ENCODE assay signal across 1 fruit fly cellular context in genomic region chr3L:6071454-6072189, dm6.
TF ChIP-seq lines count a peak whose summit lies in the region.

Gene CG6602 (plus strand): TSS chr3L:6072139.

TF ChIP-seq in whole organism, embryonic, 481 proteins besides CTCF, POLR2A, EP300 and RAD21 (continued from another document and continues in another):
- TF ChIP-seq lab (GFP tag; optimal IDR thresholded peaks at IDR 0.05; lab: Kevin White, UChicago) (peak; percentile 92), jumu (GFP tag; optimal IDR thresholded peaks at IDR 0.05; lab: Kevin White, UChicago) (no peak), NC2α (GFP tag; optimal IDR thresholded peaks at IDR 0.05; lab: Kevin White, UChicago) (no peak), CG14860 (GFP tag; IDR thresholded peaks at IDR 0.05; lab: Robert Waterston, UW; ENCODE audit: partially characterized antibody) (no peak), sna (GFP tag; IDR thresholded peaks at IDR 0.05; lab: Robert Waterston, UW; ENCODE audit: partially characterized antibody) (no peak), CG1602 (GFP tag; optimal IDR thresholded peaks at IDR 0.05; lab: Kevin White, UChicago) (peak; percentile 38), Hmr (GFP tag; optimal IDR thresholded peaks at IDR 0.05; lab: Kevin White, UChicago) (peak; percentile 82), disco-r (GFP tag; optimal IDR thresholded peaks at IDR 0.05; lab: Kevin White, UChicago) (peak; percentile 40), lmd (GFP tag; IDR thresholded peaks at IDR 0.05; lab: Robert Waterston, UW) (no peak; the same call in 1 of the 2 replicates), hth (optimal IDR thresholded peaks at IDR 0.05; lab: Kevin White, UChicago) (no peak), CG8765 (GFP tag; IDR thresholded peaks at IDR 0.05; lab: Robert Waterston, UW) (no peak), shn (GFP tag; optimal IDR thresholded peaks at IDR 0.05; lab: Kevin White, UChicago) (peak; percentile 37), zen (tag; optimal IDR thresholded peaks at IDR 0.05; lab: Kevin White, UChicago) (peak; percentile 71), pho (GFP tag; optimal IDR thresholded peaks at IDR 0.05; lab: Kevin White, UChicago) (no peak), Med (GFP tag; lab: Kevin White, UChicago) (peak; percentile 92), HmgZ (tag; optimal IDR thresholded peaks at IDR 0.05; lab: Kevin White, UChicago) (peak; percentile 37), CG3407 (GFP tag; optimal IDR thresholded peaks at IDR 0.05; lab: Kevin White, UChicago) (peak; percentile 41), Tbp (GFP tag; optimal IDR thresholded peaks at IDR 0.05; lab: Kevin White, UChicago) (no peak), sr (GFP tag; IDR thresholded peaks at IDR 0.05; lab: Robert Waterston, UW) (peak; percentile 77), dmrt11E (tag; optimal IDR thresholded peaks at IDR 0.05; lab: Kevin White, UChicago) (peak; percentile 39), slp2 (GFP tag; optimal IDR thresholded peaks at IDR 0.05; lab: Kevin White, UChicago) (peak; percentile 53), MESR4 (GFP tag; optimal IDR thresholded peaks at IDR 0.05; lab: Kevin White, UChicago) (no peak), dati (GFP tag; IDR thresholded peaks at IDR 0.05; lab: Robert Waterston, UW) (peak; percentile 71), sob (GFP tag; IDR thresholded peaks at IDR 0.05; lab: Robert Waterston, UW) (peak; percentile 80), p53 (GFP tag; optimal IDR thresholded peaks at IDR 0.05; lab: Kevin White, UChicago) (peak; percentile 34), crc (GFP tag; optimal IDR thresholded peaks at IDR 0.05; lab: Kevin White, UChicago) (peak; percentile 25), Hey (tag; optimal IDR thresholded peaks at IDR 0.05; lab: Kevin White, UChicago) (no peak), CG17568 (GFP tag; optimal IDR thresholded peaks at IDR 0.05; lab: Kevin White, UChicago) (no peak), Stat92E (GFP tag; optimal IDR thresholded peaks at IDR 0.05; lab: Kevin White, UChicago) (no peak), Sox102F (GFP tag; optimal IDR thresholded peaks at IDR 0.05; lab: Kevin White, UChicago) (peak; percentile 0), dysf (GFP tag; IDR thresholded peaks at IDR 0.05; lab: Robert Waterston, UW) (peak; percentile 76; the same call in 2 of the 3 replicates), row (GFP tag; IDR thresholded peaks at IDR 0.05; lab: Robert Waterston, UW) (0 out of 3 replicates have a peak, but pooled peaks have one; percentile 18), CG43689 (GFP tag; IDR thresholded peaks at IDR 0.05; lab: Robert Waterston, UW) (peak; percentile 5; the same call in 1 of the 2 replicates), MBD-R2 (GFP tag; IDR thresholded peaks at IDR 0.05; lab: Robert Waterston, UW) (peak; percentile 43; the same call in 1 of the 2 replicates), CG4730 (GFP tag; IDR thresholded peaks at IDR 0.05; lab: Robert Waterston, UW) (peak; percentile 45), Scr (GFP tag; IDR thresholded peaks at IDR 0.05; lab: Robert Waterston, UW; ENCODE audit: partially characterized antibody) (no peak), CG7271 (tag; optimal IDR thresholded peaks at IDR 0.05; lab: Kevin White, UChicago) (peak; percentile 90), CG12769 (tag; optimal IDR thresholded peaks at IDR 0.05; lab: Kevin White, UChicago) (no peak), lbe (GFP tag; optimal IDR thresholded peaks at IDR 0.05; lab: Kevin White, UChicago) (peak; percentile 38), CG9932 (GFP tag; IDR thresholded peaks at IDR 0.05; lab: Robert Waterston, UW) (peak; percentile 58), Doc2 (GFP tag; IDR thresholded peaks at IDR 0.05; lab: Robert Waterston, UW) (no peak), Dip3 (GFP tag; optimal IDR thresholded peaks at IDR 0.05; lab: Kevin White, UChicago) (peak; percentile 50), HHEX (GFP tag; optimal IDR thresholded peaks at IDR 0.05; lab: Kevin White, UChicago) (peak; percentile 85), Bdp1 (GFP tag; optimal IDR thresholded peaks at IDR 0.05; lab: Kevin White, UChicago) (no peak), CG9727 (GFP tag; optimal IDR thresholded peaks at IDR 0.05; lab: Kevin White, UChicago) (peak; percentile 54), fd3F (GFP tag; optimal IDR thresholded peaks at IDR 0.05; lab: Kevin White, UChicago) (peak; percentile 55), Mrtf (GFP tag; IDR thresholded peaks at IDR 0.05; lab: Robert Waterston, UW) (peak; percentile 72; the same call in 2 of the 3 replicates), ftz-f1 (GFP tag; optimal IDR thresholded peaks at IDR 0.05; lab: Kevin White, UChicago) (no peak), CG11398 (GFP tag; optimal IDR thresholded peaks at IDR 0.05; lab: Kevin White, UChicago) (no peak), Kr (GFP tag; optimal IDR thresholded peaks at IDR 0.05; lab: Kevin White, UChicago) (no peak), Abd-B (GFP tag; optimal IDR thresholded peaks at IDR 0.05; lab: Kevin White, UChicago) (peak; percentile 18), aop (GFP tag; IDR thresholded peaks at IDR 0.05; lab: Robert Waterston, UW) (no peak), Optix (GFP tag; IDR thresholded peaks at IDR 0.05; lab: Robert Waterston, UW) (peak; percentile 5; the same call in 1 of the 3 replicates), Nf-YC (tag; optimal IDR thresholded peaks at IDR 0.05; lab: Kevin White, UChicago) (no peak), CG17829 (tag; optimal IDR thresholded peaks at IDR 0.05; lab: Kevin White, UChicago) (peak; percentile 39), CG15601 (tag; optimal IDR thresholded peaks at IDR 0.05; lab: Kevin White, UChicago) (peak; percentile 29), pan (optimal IDR thresholded peaks at IDR 0.05; lab: Kevin White, UChicago) (no peak), pan (GFP tag; optimal IDR thresholded peaks at IDR 0.05 in 1 of 2, IDR thresholded peaks at IDR 0.05 in 1 of 2) (peak in 1 of 2 experiments; percentile 88), exex (tag; optimal IDR thresholded peaks at IDR 0.05; lab: Kevin White, UChicago) (peak; percentile 42), CG13287 (GFP tag; IDR thresholded peaks at IDR 0.05; lab: Robert Waterston, UW; ENCODE audit: partially characterized antibody) (no peak), hbn (GFP tag; IDR thresholded peaks at IDR 0.05; lab: Robert Waterston, UW; ENCODE audit: partially characterized antibody) (no peak), CG7839 (tag; optimal IDR thresholded peaks at IDR 0.05; lab: Kevin White, UChicago) (peak; percentile 73), Adf1 (GFP tag; IDR thresholded peaks at IDR 0.05; lab: Robert Waterston, UW) (no peak), ewg (GFP tag; optimal IDR thresholded peaks at IDR 0.05; lab: Kevin White, UChicago) (peak; percentile 55), CG9797 (GFP tag; optimal IDR thresholded peaks at IDR 0.05; lab: Kevin White, UChicago) (no peak), ci (GFP tag; IDR thresholded peaks at IDR 0.05; lab: Robert Waterston, UW) (peak; percentile 94), Doc3 (GFP tag; IDR thresholded peaks at IDR 0.05; lab: Robert Waterston, UW; ENCODE audit: partially characterized antibody) (no peak), CG6254 (GFP tag; optimal IDR thresholded peaks at IDR 0.05; lab: Kevin White, UChicago) (peak; percentile 44), onecut (GFP tag; IDR thresholded peaks at IDR 0.05; lab: Robert Waterston, UW) (peak; percentile 66), Elba2 (GFP tag; optimal IDR thresholded peaks at IDR 0.05; lab: Kevin White, UChicago) (no peak), fru (optimal IDR thresholded peaks at IDR 0.05; lab: Kevin White, UChicago) (no peak), CG11723 (GFP tag; optimal IDR thresholded peaks at IDR 0.05; lab: Kevin White, UChicago) (peak; percentile 42), org-1 (GFP tag; optimal IDR thresholded peaks at IDR 0.05; lab: Kevin White, UChicago) (peak; percentile 14), CG5180 (GFP tag; optimal IDR thresholded peaks at IDR 0.05; lab: Kevin White, UChicago) (peak; percentile 6), CG10431 (GFP tag; optimal IDR thresholded peaks at IDR 0.05; lab: Kevin White, UChicago) (no peak), Pdp1 (GFP tag; optimal IDR thresholded peaks at IDR 0.05; lab: Kevin White, UChicago) (peak; percentile 33 to 41), ap (GFP tag; IDR thresholded peaks at IDR 0.05; lab: Robert Waterston, UW) (peak; percentile 43), Side (GFP tag; optimal IDR thresholded peaks at IDR 0.05; lab: Kevin White, UChicago) (peak; percentile 45), CG2712 (tag; optimal IDR thresholded peaks at IDR 0.05; lab: Kevin White, UChicago) (no peak), CG11247 (GFP tag; IDR thresholded peaks at IDR 0.05; lab: Robert Waterston, UW) (peak; percentile 71), Dref (GFP tag; IDR thresholded peaks at IDR 0.05; lab: Robert Waterston, UW) (no peak), D19B (GFP tag; optimal IDR thresholded peaks at IDR 0.05; lab: Kevin White, UChicago) (peak; percentile 69), CG11504 (tag; optimal IDR thresholded peaks at IDR 0.05; lab: Kevin White, UChicago) (peak; percentile 76), odd (GFP tag; optimal IDR thresholded peaks at IDR 0.05; lab: Kevin White, UChicago) (peak; percentile 45), Ptx1 (GFP tag; IDR thresholded peaks at IDR 0.05; lab: Robert Waterston, UW) (peak; percentile 81), CG33213 (GFP tag; optimal IDR thresholded peaks at IDR 0.05; lab: Kevin White, UChicago) (peak; percentile 64), CG9215 (GFP tag; IDR thresholded peaks at IDR 0.05; lab: Robert Waterston, UW) (0 out of 2 replicates have a peak, but pooled peaks have one; percentile 25), Ravus (GFP tag; IDR thresholded peaks at IDR 0.05; lab: Robert Waterston, UW) (peak; percentile 18; the same call in 1 of the 2 replicates), pfk (GFP tag; optimal IDR thresholded peaks at IDR 0.05; lab: Kevin White, UChicago) (peak; percentile 44), CG2129 (GFP tag; IDR thresholded peaks at IDR 0.05; lab: Robert Waterston, UW; ENCODE audit: partially characterized antibody) (no peak), caup (GFP tag; optimal IDR thresholded peaks at IDR 0.05; lab: Kevin White, UChicago; ENCODE audit: severe bottlenecking) (peak; percentile 89), sim (GFP tag; IDR thresholded peaks at IDR 0.05; lab: Robert Waterston, UW) (no peak), ttk (GFP tag; IDR thresholded peaks at IDR 0.05; lab: Robert Waterston, UW) (peak; percentile 76), tap (tag; optimal IDR thresholded peaks at IDR 0.05; lab: Kevin White, UChicago) (peak; percentile 14), NC2β (GFP tag; optimal IDR thresholded peaks at IDR 0.05; lab: Kevin White, UChicago) (peak; percentile 53), stwl (tag; optimal IDR thresholded peaks at IDR 0.05; lab: Kevin White, UChicago) (peak; percentile 73), zf30C (GFP tag; optimal IDR thresholded peaks at IDR 0.05; lab: Kevin White, UChicago) (no peak), kah (GFP tag; optimal IDR thresholded peaks at IDR 0.05; lab: Kevin White, UChicago) (peak; percentile 26), sens (GFP tag; lab: Kevin White, UChicago) (peak; percentile 90), da (GFP tag; optimal IDR thresholded peaks at IDR 0.05; lab: Kevin White, UChicago) (no peak), CG13296 (GFP tag; optimal IDR thresholded peaks at IDR 0.05; lab: Kevin White, UChicago) (peak; percentile 81), nom (GFP tag; optimal IDR thresholded peaks at IDR 0.05; lab: Kevin White, UChicago) (no peak), H2.0 (GFP tag; IDR thresholded peaks at IDR 0.05; lab: Robert Waterston, UW) (peak; percentile 60), CG4404 (GFP tag; IDR thresholded peaks at IDR 0.05; lab: Robert Waterston, UW) (0 out of 2 replicates have a peak, but pooled peaks have one; percentile 38), klu (GFP tag; IDR thresholded peaks at IDR 0.05; lab: Robert Waterston, UW) (0 out of 2 replicates have a peak, but pooled peaks have one; percentile 32), CG12236 (GFP tag; optimal IDR thresholded peaks at IDR 0.05; lab: Kevin White, UChicago) (no peak), CG7963 (GFP tag; IDR thresholded peaks at IDR 0.05; lab: Robert Waterston, UW; ENCODE audit: partially characterized antibody) (no peak), CG12744 (GFP tag; optimal IDR thresholded peaks at IDR 0.05; lab: Kevin White, UChicago) (peak; percentile 5), CG4820 (GFP tag; optimal IDR thresholded peaks at IDR 0.05; lab: Kevin White, UChicago) (peak; percentile 60), Mes4 (GFP tag; optimal IDR thresholded peaks at IDR 0.05; lab: Kevin White, UChicago) (peak; percentile 17), tll (GFP tag; optimal IDR thresholded peaks at IDR 0.05; lab: Kevin White, UChicago) (no peak), dm (GFP tag; optimal IDR thresholded peaks at IDR 0.05; lab: Kevin White, UChicago) (peak; percentile 18), CG6765 (GFP tag; optimal IDR thresholded peaks at IDR 0.05; lab: Kevin White, UChicago) (peak; percentile 80), slou (GFP tag; optimal IDR thresholded peaks at IDR 0.05; lab: Kevin White, UChicago) (peak; percentile 61), CG15479 (GFP tag; optimal IDR thresholded peaks at IDR 0.05; lab: Kevin White, UChicago) (no peak), z (GFP tag; IDR thresholded peaks at IDR 0.05; lab: Robert Waterston, UW) (no peak), CG8089 (GFP tag; optimal IDR thresholded peaks at IDR 0.05; lab: Kevin White, UChicago) (peak; percentile 55), Chrac-16 (GFP tag; optimal IDR thresholded peaks at IDR 0.05; lab: Kevin White, UChicago) (no peak), eve (GFP tag; optimal IDR thresholded peaks at IDR 0.05; lab: Kevin White, UChicago) (no peak), chm (GFP tag; IDR thresholded peaks at IDR 0.05; lab: Robert Waterston, UW) (peak; percentile 76), YL-1 (GFP tag; optimal IDR thresholded peaks at IDR 0.05; lab: Kevin White, UChicago) (peak; percentile 41), inv (GFP tag; IDR thresholded peaks at IDR 0.05; lab: Robert Waterston, UW; ENCODE audit: partially characterized antibody) (no peak), CG7928 (GFP tag; optimal IDR thresholded peaks at IDR 0.05; lab: Kevin White, UChicago) (peak; percentile 54), twi (tag; optimal IDR thresholded peaks at IDR 0.05; lab: Kevin White, UChicago) (no peak), tio (GFP tag; optimal IDR thresholded peaks at IDR 0.05; lab: Kevin White, UChicago) (peak; percentile 68), CG6272 (GFP tag; IDR thresholded peaks at IDR 0.05; lab: Robert Waterston, UW) (peak; percentile 72), Xrp1 (GFP tag; IDR thresholded peaks at IDR 0.05; lab: Robert Waterston, UW) (no peak), CG1529 (GFP tag; optimal IDR thresholded peaks at IDR 0.05; lab: Kevin White, UChicago) (peak; percentile 28), repo (GFP tag; optimal IDR thresholded peaks at IDR 0.05; lab: Kevin White, UChicago) (peak; percentile 42), toy (GFP tag; IDR thresholded peaks at IDR 0.05; lab: Robert Waterston, UW) (peak; percentile 42; the same call in 1 of the 2 replicates), jigr1 (GFP tag; IDR thresholded peaks at IDR 0.05; lab: Robert Waterston, UW) (no peak; the same call in 2 of the 3 replicates)
